Fruit fly (Drosophila melanogaster) whole organism, embryonic: Measurements from ENCODE around the gene ppk13.

ENCODE experiments used
- CG1024 ChIP-seq: fragments of 200-800 bp; sonication (Bioruptor generic); IDR thresholded peaks from 2 replicates; pipeline ENCODE4 v1.3.6; 2022; ENCODE audit warnings: missing biosample characterization, missing genetic modification characterization
- CG10543 ChIP-seq: fragments of 200-800 bp; sonication (Bioruptor generic); optimal IDR thresholded peaks from 3 replicates; lab custom pipeline; 2017; ENCODE audit warnings: missing biosample characterization, mild to moderate bottlenecking, missing genetic modification characterization, moderate library complexity
- CG12769 ChIP-seq: fragments of 200-800 bp; sonication (Bioruptor generic); optimal IDR thresholded peaks from 2 replicates; lab custom pipeline; 2019; ENCODE audit warnings: missing biosample characterization, mild to moderate bottlenecking, missing genetic modification characterization, moderate library complexity
- CG13287 ChIP-seq: fragments of 200-800 bp; sonication (Bioruptor generic); IDR thresholded peaks from 2 replicates; pipeline ENCODE4 v1.3.6; 2022; ENCODE audit warnings: missing biosample characterization, missing genetic modification characterization; ENCODE audit not compliant: partially characterized antibody
- CG14014 ChIP-seq: fragments of 200-800 bp; sonication (Bioruptor generic); IDR thresholded peaks from 2 replicates; pipeline ENCODE4 v1.3.6; 2022; ENCODE audit warnings: missing biosample characterization, missing genetic modification characterization
- CG14441 ChIP-seq: fragments of 200-800 bp; sonication (Bioruptor generic); IDR thresholded peaks from 2 replicates; pipeline ENCODE4 v1.3.6; 2022; ENCODE audit warnings: missing biosample characterization, missing genetic modification characterization
- CG1603 ChIP-seq: fragments of 200-800 bp; sonication (Bioruptor generic); optimal IDR thresholded peaks from 2 replicates; lab custom pipeline; 2019; ENCODE audit warnings: missing biosample characterization, mild to moderate bottlenecking, missing genetic modification characterization, moderate library complexity
- CG16779 ChIP-seq: fragments of 200-800 bp; sonication (Bioruptor generic); IDR thresholded peaks from 2 replicates; pipeline ENCODE4 v1.3.6; 2022; ENCODE audit warnings: missing biosample characterization, missing genetic modification characterization
- CG2120 ChIP-seq: fragments of 200-800 bp; sonication (Bioruptor generic); optimal IDR thresholded peaks from 3 replicates; lab custom pipeline; 2016; ENCODE audit warnings: missing biosample characterization, missing genetic modification characterization
- CG2875 ChIP-seq: fragments of 200-800 bp; sonication (Bioruptor generic); optimal IDR thresholded peaks from 2 replicates; lab custom pipeline; 2017; ENCODE audit warnings: missing biosample characterization, mild to moderate bottlenecking, missing genetic modification characterization, missing genetic modification reagents
- CG3065 ChIP-seq: fragments of 200-800 bp; sonication (Bioruptor generic); optimal IDR thresholded peaks from 2 replicates; lab custom pipeline; 2016; ENCODE audit warnings: missing biosample characterization, missing genetic modification characterization
- CG3281 ChIP-seq: fragments of 200-800 bp; sonication (Bioruptor generic); optimal IDR thresholded peaks from 3 replicates; lab custom pipeline; 2017; ENCODE audit warnings: missing biosample characterization, mild to moderate bottlenecking, missing genetic modification characterization
- CG34376 ChIP-seq: fragments of 200-800 bp; sonication (Bioruptor generic); optimal IDR thresholded peaks from 2 replicates; lab custom pipeline; 2018; ENCODE audit warnings: missing biosample characterization, mild to moderate bottlenecking, missing genetic modification characterization
- CG8290 ChIP-seq, 3 experiments: fragments of 200-800 bp; sonication (Bioruptor generic); optimal IDR thresholded peaks; 2 replicates each; lab custom pipeline; 2016 to 2019; ENCODE audit warnings: missing biosample characterization in 3 of 3, missing genetic modification characterization in 3 of 3, mild to moderate bottlenecking in 2 of 3, moderate library complexity in 1 of 3
- CG9876 ChIP-seq: fragments of 200-800 bp; sonication (Bioruptor generic); optimal IDR thresholded peaks from 2 replicates; lab custom pipeline; 2016; ENCODE audit warnings: missing biosample characterization, missing genetic modification characterization
- CrebB ChIP-seq: fragments of 200-800 bp; sonication (Bioruptor generic); optimal IDR thresholded peaks from 3 replicates; lab custom pipeline; 2018; ENCODE audit warnings: missing biosample characterization, mild to moderate bottlenecking, missing genetic modification characterization
- Doc2 ChIP-seq: fragments of 200-800 bp; sonication (Bioruptor generic); IDR thresholded peaks from 2 replicates; pipeline ENCODE4 v1.3.6; 2022; ENCODE audit warnings: missing biosample characterization, missing genetic modification characterization
- Dp ChIP-seq: fragments of 200-800 bp; sonication (Bioruptor generic); optimal IDR thresholded peaks from 2 replicates; lab custom pipeline; 2018; ENCODE audit warnings: missing biosample characterization, mild to moderate bottlenecking, missing genetic modification characterization, moderate library complexity
- ERR ChIP-seq: fragments of 200-800 bp; sonication (Bioruptor generic); optimal IDR thresholded peaks from 2 replicates; lab custom pipeline; 2016; ENCODE audit warnings: missing biosample characterization, missing genetic modification characterization
- Elba2 ChIP-seq: fragments of 200-800 bp; sonication (Bioruptor generic); optimal IDR thresholded peaks from 3 replicates; lab custom pipeline; 2016; ENCODE audit warnings: missing biosample characterization, missing genetic modification characterization
- Hand ChIP-seq: fragments of 200-800 bp; sonication (Bioruptor generic); optimal IDR thresholded peaks from 2 replicates; lab custom pipeline; 2017; ENCODE audit warnings: mild to moderate bottlenecking, missing biosample characterization, missing genetic modification reagents, missing genetic modification characterization
- HmgZ ChIP-seq: fragments of 200-800 bp; sonication (Bioruptor generic); optimal IDR thresholded peaks from 2 replicates; lab custom pipeline; 2018; ENCODE audit warnings: missing biosample characterization, mild to moderate bottlenecking, missing genetic modification characterization
- Med ChIP-seq: fragments of 200-800 bp; sonication (Bioruptor generic); peaks from one replicate; lab custom pipeline; 2016; ENCODE audit warnings: missing biosample characterization, missing genetic modification characterization, mild to moderate bottlenecking, inconsistent platforms, moderate library complexity
- Mes4 ChIP-seq: fragments of 200-800 bp; sonication (Bioruptor generic); optimal IDR thresholded peaks from 2 replicates; lab custom pipeline; 2016; ENCODE audit warnings: missing biosample characterization, missing genetic modification characterization
- Pdp1 ChIP-seq, 2 experiments: fragments of 200-800 bp; sonication (Bioruptor generic); optimal IDR thresholded peaks; 3 replicates each; lab custom pipeline; 2016; ENCODE audit warnings: missing biosample characterization in 2 of 2, missing genetic modification characterization in 2 of 2, mild to moderate bottlenecking in 1 of 2, moderate library complexity in 1 of 2
- Ptx1 ChIP-seq: fragments of 200-800 bp; sonication (Bioruptor generic); IDR thresholded peaks from 2 replicates; pipeline ENCODE4 v1.3.6; 2022; ENCODE audit warnings: missing biosample characterization, missing genetic modification characterization
- Scr ChIP-seq: fragments of 200-800 bp; sonication (Bioruptor generic); IDR thresholded peaks from 2 replicates; pipeline ENCODE4 v1.3.6; 2022; ENCODE audit warnings: missing biosample characterization, missing genetic modification characterization; ENCODE audit not compliant: partially characterized antibody
- Usf ChIP-seq: fragments of 200-800 bp; sonication (Bioruptor generic); optimal IDR thresholded peaks from 2 replicates; lab custom pipeline; 2017; ENCODE audit warnings: missing genotype, missing biosample characterization, missing genetic modification characterization
- abd-A ChIP-seq: fragments of 200-800 bp; sonication (Bioruptor generic); optimal IDR thresholded peaks from 3 replicates; lab custom pipeline; 2019; ENCODE audit warnings: missing biosample characterization, mild to moderate bottlenecking, missing genetic modification characterization, moderate library complexity
- bcd ChIP-seq: fragments of 200-800 bp; sonication (Bioruptor generic); optimal IDR thresholded peaks from 2 replicates; lab custom pipeline; 2017; ENCODE audit warnings: missing biosample characterization, mild to moderate bottlenecking, missing genetic modification characterization
- br ChIP-seq: fragments of >200 bp; optimal IDR thresholded peaks from 2 replicates; lab custom pipeline; 2017
- esg ChIP-seq: fragments of 200-800 bp; sonication (Bioruptor generic); conservative IDR thresholded peaks from 2 replicates; pipeline ENCODE4 v1.3.6; 2022; ENCODE audit warnings: missing biosample characterization, missing genetic modification characterization
- gfzf ChIP-seq: fragments of 200-800 bp; sonication (Bioruptor generic); optimal IDR thresholded peaks from 2 replicates; lab custom pipeline; 2016; ENCODE audit warnings: missing biosample characterization, mild to moderate bottlenecking, missing genetic modification characterization, moderate library complexity
- ham ChIP-seq: fragments of 200-800 bp; sonication (Bioruptor generic); IDR thresholded peaks from 2 replicates; pipeline ENCODE4 v1.3.6; 2022; ENCODE audit warnings: missing biosample characterization, missing genetic modification characterization
- lmd ChIP-seq: fragments of 200-800 bp; sonication (Bioruptor generic); IDR thresholded peaks from 2 replicates; pipeline ENCODE4 v1.3.6; 2022; ENCODE audit warnings: missing biosample characterization, missing genetic modification characterization
- lola ChIP-seq, 3 experiments: fragments of >200 bp in 2 of 3; fragments of 200-800 bp in 1 of 3; sonication (Bioruptor generic) in 1 of 3; optimal IDR thresholded peaks; 2 replicates each; lab custom pipeline; 2017 to 2019; ENCODE audit warnings: missing biosample characterization in 3 of 3, missing genetic modification characterization in 3 of 3, mild to moderate bottlenecking in 1 of 3, moderate library complexity in 1 of 3
- mam ChIP-seq: fragments of 200-800 bp; sonication (Bioruptor generic); optimal IDR thresholded peaks from 3 replicates; lab custom pipeline; 2016; ENCODE audit warnings: missing biosample characterization, missing genetic modification characterization
- nerfin-1 ChIP-seq: fragments of 200-800 bp; sonication (Bioruptor generic); optimal IDR thresholded peaks from 3 replicates; lab custom pipeline; 2019; ENCODE audit warnings: missing biosample characterization, mild to moderate bottlenecking, missing genetic modification characterization, moderate library complexity
- nom ChIP-seq: fragments of 200-800 bp; sonication (Bioruptor generic); optimal IDR thresholded peaks from 2 replicates; lab custom pipeline; 2017; ENCODE audit warnings: missing biosample characterization, missing genetic modification characterization, mild to moderate bottlenecking, moderate library complexity, missing genetic modification reagents
- onecut ChIP-seq: fragments of 200-800 bp; sonication (Bioruptor generic); IDR thresholded peaks from 2 replicates; pipeline ENCODE4 v1.3.6; 2022; ENCODE audit warnings: missing biosample characterization, missing genetic modification characterization
- pzg ChIP-seq: fragments of 200-800 bp; sonication (Bioruptor generic); optimal IDR thresholded peaks from 3 replicates; lab custom pipeline; 2018; ENCODE audit warnings: missing biosample characterization, mild to moderate bottlenecking, missing genetic modification characterization, moderate library complexity
- ranshi ChIP-seq: fragments of 200-800 bp; sonication (Bioruptor generic); IDR thresholded peaks from 2 replicates; pipeline ENCODE4 v1.3.6; 2022; ENCODE audit warnings: missing biosample characterization, missing genetic modification characterization
- row ChIP-seq: fragments of 200-800 bp; sonication (Bioruptor generic); IDR thresholded peaks from 3 replicates; pipeline ENCODE4 v1.3.6; 2022; ENCODE audit warnings: missing biosample characterization, missing genetic modification characterization
- schlank ChIP-seq: fragments of 200-800 bp; sonication (Bioruptor generic); optimal IDR thresholded peaks from 2 replicates; lab custom pipeline; 2018; ENCODE audit warnings: missing biosample characterization, mild to moderate bottlenecking, missing genetic modification characterization
- scrt ChIP-seq: fragments of 200-800 bp; sonication (Bioruptor generic); optimal IDR thresholded peaks from 2 replicates; lab custom pipeline; 2018; ENCODE audit warnings: missing biosample characterization, mild to moderate bottlenecking, missing genetic modification characterization, moderate library complexity
- slou ChIP-seq: fragments of 200-800 bp; sonication (Bioruptor generic); optimal IDR thresholded peaks from 3 replicates; lab custom pipeline; 2016; ENCODE audit warnings: missing biosample characterization, missing genetic modification characterization
- vnd ChIP-seq: fragments of 200-800 bp; sonication (Bioruptor generic); IDR thresholded peaks from 3 replicates; pipeline ENCODE4 v1.3.6; 2022; ENCODE audit warnings: missing biosample characterization, missing genetic modification characterization; ENCODE audit not compliant: partially characterized antibody
- wor ChIP-seq: fragments of 200-800 bp; sonication (Bioruptor generic); IDR thresholded peaks from 2 replicates; pipeline ENCODE4 v1.3.6; 2022; ENCODE audit warnings: missing biosample characterization, missing genetic modification characterization

The ppk13 gene

dm6 chr2L:21051873-21052736, 36.4 kb downstream of the ppk13 start, which contains the start of gene CG42238 (continued):
- TF ChIP-seq bcd (GFP tag; lab: Kevin White, UChicago) = no peak
- peak; percentile 11 for TF ChIP-seq mam (GFP tag; lab: Kevin White, UChicago)
- TF ChIP-seq CG13287 (GFP tag; lab: Robert Waterston, UW) = peak; percentile 47; the same call in 1 of the 2 replicates
- no peak for TF ChIP-seq wor (GFP tag; lab: Robert Waterston, UW)
- no peak for TF ChIP-seq CG3065
- TF ChIP-seq nerfin-1 (tag; lab: Kevin White, UChicago) = peak; percentile 1
- TF ChIP-seq CG9876 (GFP tag; lab: Kevin White, UChicago) = no peak
- TF ChIP-seq CG10543 (GFP tag; lab: Kevin White, UChicago) = peak; percentile 42
- peak; percentile 66 for TF ChIP-seq Dp
- no peak for TF ChIP-seq slou (GFP tag; lab: Kevin White, UChicago)
- TF ChIP-seq CG8290 (GFP tag; optimal IDR thresholded peaks at IDR 0.05; lab: Kevin White, UChicago) = peak; percentile 30
- TF ChIP-seq CG8290 (tag; optimal IDR thresholded peaks at IDR 0.05; lab: Kevin White, UChicago) = peak; percentile 6 to 74
- peak; percentile 55 for TF ChIP-seq abd-A (tag; lab: Kevin White, UChicago)
- peak; percentile 88 for TF ChIP-seq gfzf (GFP tag; lab: Kevin White, UChicago)
- TF ChIP-seq onecut (GFP tag; lab: Robert Waterston, UW) = 0 out of 2 replicates have a peak, but pooled peaks have one; percentile 23
- no peak for TF ChIP-seq CG14014
- no peak for TF ChIP-seq lmd
- TF ChIP-seq Elba2 (GFP tag; lab: Kevin White, UChicago) = no peak
- no peak for TF ChIP-seq ranshi (GFP tag; lab: Robert Waterston, UW)
- TF ChIP-seq CG14441 (GFP tag; lab: Robert Waterston, UW) = peak; percentile 32; the same call in 1 of the 2 replicates
- no peak for TF ChIP-seq scrt (GFP tag; lab: Kevin White, UChicago)
- TF ChIP-seq CG2875 (GFP tag; lab: Kevin White, UChicago) = peak; percentile 7
- TF ChIP-seq CG34376 (GFP tag; lab: Kevin White, UChicago) = no peak
- 0 out of 2 replicates have a peak, but pooled peaks have one; percentile 12 for TF ChIP-seq Ptx1 (GFP tag; lab: Robert Waterston, UW)
- peak; percentile 64 for TF ChIP-seq CG1603
- TF ChIP-seq Pdp1 (GFP tag; optimal IDR thresholded peaks at IDR 0.05; lab: Kevin White, UChicago) = peak; percentile 3 to 10
- TF ChIP-seq CG3281 (GFP tag; lab: Kevin White, UChicago) = no peak
- TF ChIP-seq Doc2 (GFP tag; lab: Robert Waterston, UW) = no peak
- no peak for TF ChIP-seq esg (GFP tag; lab: Robert Waterston, UW)
- peak; percentile 40 for TF ChIP-seq CG12769 (tag; lab: Kevin White, UChicago)
- 0 out of 2 replicates have a peak, but pooled peaks have one; percentile 38 for TF ChIP-seq CG16779 (GFP tag; lab: Robert Waterston, UW)
- no peak for TF ChIP-seq CG2120
- no peak for TF ChIP-seq schlank
- peak; percentile 23 for TF ChIP-seq ERR (GFP tag; lab: Kevin White, UChicago)
- peak; percentile 32; the same call in 1 of the 2 replicates for TF ChIP-seq Scr (GFP tag; lab: Robert Waterston, UW)
- TF ChIP-seq Hand (GFP tag; lab: Kevin White, UChicago) = no peak
- no peak for TF ChIP-seq Usf
- no peak for TF ChIP-seq CrebB (tag; lab: Kevin White, UChicago)
- peak; percentile 0 for TF ChIP-seq nom (GFP tag; lab: Kevin White, UChicago)
- peak; percentile 85 for TF ChIP-seq Med
- TF ChIP-seq pzg (GFP tag; lab: Kevin White, UChicago) = peak; percentile 72
- TF ChIP-seq row (GFP tag; lab: Robert Waterston, UW) = peak; percentile 26; the same call in 1 of the 3 replicates
- TF ChIP-seq Mes4 (GFP tag; lab: Kevin White, UChicago) = no peak
- no peak for TF ChIP-seq lola (GFP tag; optimal IDR thresholded peaks at IDR 0.05; lab: Kevin White, UChicago)
- no peak for TF ChIP-seq ham (GFP tag; lab: Robert Waterston, UW)
- TF ChIP-seq br (lab: Kevin White, UChicago) = no peak
- TF ChIP-seq vnd (GFP tag; lab: Robert Waterston, UW) = no peak
- TF ChIP-seq CG1024 (GFP tag; lab: Robert Waterston, UW) = peak; percentile 34; the same call in 1 of the 2 replicates
- peak; percentile 54 for TF ChIP-seq HmgZ (tag; lab: Kevin White, UChicago)
